Worm (Caenorhabditis elegans) whole organism, L3 larva: ENCODE measurements around the gene fbxa-102.

Source experiments
- R02D3.7 ChIP-seq: fragments of 150-350 bp; optimal IDR thresholded peaks from 2 replicates; lab custom pipeline; 2014; ENCODE audit warnings: missing biosample characterization, missing genetic modification characterization
- ZK546.5 ChIP-seq: sonication (generic microtip); optimal IDR thresholded peaks from 2 replicates; lab custom pipeline; 2017; ENCODE audit warnings: missing biosample characterization, missing genetic modification characterization
- ama-1 ChIP-seq: fragments of 150-350 bp; optimal IDR thresholded peaks from 2 replicates; lab custom pipeline; 2018
- ceh-16 ChIP-seq: sonication (generic microtip); optimal IDR thresholded peaks from 2 replicates; lab custom pipeline; 2017; ENCODE audit warnings: missing biosample characterization, missing genetic modification characterization
- ceh-9 ChIP-seq: sonication (generic microtip); optimal IDR thresholded peaks from 2 replicates; lab custom pipeline; 2018; ENCODE audit warnings: missing biosample characterization, missing genetic modification characterization
- egl-5 ChIP-seq: fragments of 150-350 bp; optimal IDR thresholded peaks from 2 replicates; lab custom pipeline; 2017; ENCODE audit warnings: missing biosample characterization, missing genetic modification reagents, missing genetic modification characterization, inconsistent platforms
- elt-1 ChIP-seq: fragments of 150-350 bp; optimal IDR thresholded peaks from 2 replicates; lab custom pipeline; 2014; ENCODE audit warnings: missing biosample characterization, missing genetic modification characterization
- elt-2 ChIP-seq: sonication (generic microtip); optimal IDR thresholded peaks from 2 replicates; lab custom pipeline; 2016; ENCODE audit warnings: missing genetic modification reagents, mild to moderate bottlenecking, missing genetic modification characterization, missing compliant biosample characterization
- elt-3 ChIP-seq, 3 experiments: fragments of 150-350 bp in 1 of 3; sonication (generic microtip) in 2 of 3; optimal IDR thresholded peaks; 2 replicates in 2 of 3; 4 replicates in 1 of 3; lab custom pipeline; 2014 to 2017; ENCODE audit warnings: missing biosample characterization in 3 of 3, missing genetic modification characterization in 3 of 3
- eor-1 ChIP-seq, 2 experiments: fragments of 150-350 bp; optimal IDR thresholded peaks; 2 replicates each; lab custom pipeline; 2014 to 2018; ENCODE audit warnings: missing biosample characterization in 2 of 2, missing genetic modification characterization in 2 of 2
- fkh-10 ChIP-seq: sonication (generic microtip); optimal IDR thresholded peaks from 2 replicates; lab custom pipeline; 2017; ENCODE audit warnings: missing biosample characterization, missing genetic modification reagents, missing genetic modification characterization
- fkh-2 ChIP-seq: fragments of 150-350 bp; optimal IDR thresholded peaks from 2 replicates; lab custom pipeline; 2014; ENCODE audit warnings: missing biosample characterization, missing genetic modification reagents, missing genetic modification characterization
- fos-1 ChIP-seq: fragments of 150-350 bp; optimal IDR thresholded peaks from 2 replicates; lab custom pipeline; 2014; ENCODE audit warnings: missing biosample characterization, missing genetic modification characterization
- hmg-11 ChIP-seq: sonication (generic microtip); optimal IDR thresholded peaks from 2 replicates; lab custom pipeline; 2016; ENCODE audit warnings: missing genetic modification characterization, missing compliant biosample characterization
- jun-1 ChIP-seq: fragments of 150-350 bp; optimal IDR thresholded peaks from 2 replicates; lab custom pipeline; 2014; ENCODE audit warnings: missing biosample characterization, missing genetic modification reagents, missing genetic modification characterization
- lin-15B ChIP-seq: fragments of 150-350 bp; optimal IDR thresholded peaks from 2 replicates; lab custom pipeline; 2014; ENCODE audit warnings: missing biosample characterization, missing genetic modification characterization
- lsy-12 ChIP-seq: sonication (generic microtip); optimal IDR thresholded peaks from 2 replicates; lab custom pipeline; 2016; ENCODE audit warnings: mild to moderate bottlenecking, missing genetic modification characterization, missing compliant biosample characterization
- mml-1 ChIP-seq: fragments of 150-350 bp; sonication (generic microtip); optimal IDR thresholded peaks from 3 replicates; lab custom pipeline; 2014; ENCODE audit warnings: missing biosample characterization, missing genetic modification characterization
- nhr-11 ChIP-seq: fragments of 150-350 bp; optimal IDR thresholded peaks from 2 replicates; lab custom pipeline; 2014; ENCODE audit warnings: missing biosample characterization, missing genetic modification characterization
- nhr-12 ChIP-seq: fragments of 150-350 bp; optimal IDR thresholded peaks from 2 replicates; lab custom pipeline; 2014; ENCODE audit warnings: missing biosample characterization, missing genetic modification characterization
- nhr-23 ChIP-seq: fragments of 150-350 bp; optimal IDR thresholded peaks from 2 replicates; lab custom pipeline; 2014; ENCODE audit warnings: missing biosample characterization, missing genetic modification reagents, missing genetic modification characterization
- nhr-237 ChIP-seq: fragments of 150-350 bp; optimal IDR thresholded peaks from 2 replicates; lab custom pipeline; 2014; ENCODE audit warnings: missing biosample characterization, missing genetic modification characterization
- nhr-25 ChIP-seq: sonication (generic microtip); optimal IDR thresholded peaks from 2 replicates; lab custom pipeline; 2017; ENCODE audit warnings: missing biosample characterization, missing genetic modification characterization
- nhr-28 ChIP-seq: fragments of 150-350 bp; optimal IDR thresholded peaks from 2 replicates; lab custom pipeline; 2014; ENCODE audit warnings: missing biosample characterization, missing genetic modification characterization
- nhr-43 ChIP-seq: sonication (generic microtip); optimal IDR thresholded peaks from 2 replicates; lab custom pipeline; 2016; ENCODE audit warnings: mild to moderate bottlenecking, missing genetic modification characterization, missing compliant biosample characterization; ENCODE audit not compliant: poor library complexity, severe bottlenecking
- nhr-67 ChIP-seq: fragments of 150-350 bp; optimal IDR thresholded peaks from 2 replicates; lab custom pipeline; 2014; ENCODE audit warnings: missing biosample characterization, missing genetic modification characterization
- nhr-76 ChIP-seq: fragments of 150-350 bp; sonication (generic microtip); optimal IDR thresholded peaks from 5 replicates; lab custom pipeline; 2014; ENCODE audit warnings: missing biosample characterization, missing genetic modification characterization
- nhr-77 ChIP-seq: fragments of 150-350 bp; optimal IDR thresholded peaks from 2 replicates; lab custom pipeline; 2014; ENCODE audit warnings: missing biosample characterization, missing genetic modification characterization
- pha-4 ChIP-seq: fragments of 150-350 bp; optimal IDR thresholded peaks from 2 replicates; lab custom pipeline; 2014; ENCODE audit warnings: missing biosample characterization, missing genetic modification reagents, missing genetic modification characterization
- pqm-1 ChIP-seq: fragments of 150-350 bp; optimal IDR thresholded peaks from 2 replicates; lab custom pipeline; 2017; ENCODE audit warnings: missing biosample characterization, missing genetic modification characterization, inconsistent platforms
- sea-2 ChIP-seq: fragments of 150-350 bp; sonication (generic microtip); optimal IDR thresholded peaks from 4 replicates; lab custom pipeline; 2014; ENCODE audit warnings: missing biosample characterization, missing genetic modification reagents, missing genetic modification characterization
- skn-1 ChIP-seq: fragments of 150-350 bp; optimal IDR thresholded peaks from 2 replicates; lab custom pipeline; 2014; ENCODE audit warnings: missing biosample characterization, missing genetic modification characterization
- tbx-2 ChIP-seq: sonication (generic microtip); optimal IDR thresholded peaks from 2 replicates; lab custom pipeline; 2016; ENCODE audit warnings: mild to moderate bottlenecking, missing genetic modification characterization, missing compliant biosample characterization
- unc-39 ChIP-seq: sonication (generic microtip); optimal IDR thresholded peaks from 4 replicates; lab custom pipeline; 2017; ENCODE audit warnings: missing biosample characterization, missing genetic modification characterization
- unc-62 ChIP-seq: fragments of 150-350 bp; sonication (generic microtip); optimal IDR thresholded peaks from 4 replicates; lab custom pipeline; 2014; ENCODE audit warnings: missing biosample characterization, missing genetic modification reagents, missing genetic modification characterization
- zag-1 ChIP-seq: fragments of 150-350 bp; optimal IDR thresholded peaks from 2 replicates; lab custom pipeline; 2014; ENCODE audit warnings: missing biosample characterization, missing genetic modification characterization
- ztf-11 ChIP-seq: fragments of 150-350 bp; optimal IDR thresholded peaks from 2 replicates; lab custom pipeline; 2014; ENCODE audit warnings: missing biosample characterization, missing genetic modification characterization

Gene fbxa-102

DNA sequence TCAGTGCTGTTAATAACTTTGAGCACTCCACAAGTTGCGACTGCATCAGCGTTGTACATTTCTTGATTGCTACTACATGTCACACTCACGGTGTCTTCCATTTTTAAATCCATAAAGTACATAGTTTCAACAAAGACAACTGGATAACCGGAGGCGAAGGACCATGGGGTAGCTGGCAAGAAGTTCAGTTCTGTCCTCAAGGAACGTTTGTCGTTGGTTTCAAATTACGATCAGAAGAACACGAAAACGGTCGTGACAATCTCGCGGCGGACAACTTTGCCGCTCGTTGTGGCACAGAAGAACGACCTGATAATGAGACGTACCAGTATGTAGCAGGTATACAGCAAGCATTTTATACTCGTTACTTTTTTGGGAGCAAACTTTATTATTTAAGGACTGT is 39.1 kb upstream of the fbxa-102 start, which contains the start of gene C18D4.3:
Gene C18D4.3 (minus strand): TSS at position 101 of the 400 bp plus-strand sequence.
- TF ChIP-seq elt-3 (tag; optimal IDR thresholded peaks at IDR 0.05; lab: Kevin White, UChicago) (no peak), nhr-77 (tag; lab: Kevin White, UChicago) (no peak), fos-1 (no peak)
- TF ChIP-seq, all 47 proteins: peak for 0

DNA sequence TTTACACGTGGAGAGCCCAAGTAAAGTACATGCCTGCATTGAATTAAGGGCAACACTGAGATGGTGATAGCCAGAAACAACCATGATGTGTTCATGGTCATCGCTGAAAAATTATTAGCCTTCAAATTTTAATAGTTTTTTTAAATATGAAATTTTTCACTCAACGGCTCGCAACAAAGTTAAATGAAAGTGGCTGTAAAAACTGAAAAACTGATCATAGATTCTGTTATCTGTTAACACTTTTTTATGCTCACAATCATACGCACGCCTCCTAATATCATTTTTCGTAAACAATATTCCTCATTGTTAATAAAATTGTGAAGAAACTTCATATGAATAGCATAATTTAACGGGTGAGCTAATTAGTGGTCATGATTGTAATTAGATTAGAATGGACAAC is 37.8 kb upstream of the fbxa-102 start, which contains the start of gene C18D4.4:
Gene C18D4.4 (minus strand): TSS at position 101 of the 400 bp plus-strand sequence.
- TF ChIP-seq nhr-237 (no peak), zag-1 (tag; lab: Kevin White, UChicago) (no peak), elt-3 (tag; optimal IDR thresholded peaks at IDR 0.05; lab: Kevin White, UChicago) (no peak), eor-1 (tag; optimal IDR thresholded peaks at IDR 0.05; lab: Kevin White, UChicago) (no peak), fkh-10 (GFP tag; lab: Kevin White, UChicago) (no peak), fos-1 (no peak), unc-62 (GFP tag; lab: Kevin White, UChicago) (no peak), nhr-67 (tag; lab: Kevin White, UChicago) (no peak), jun-1 (tag; lab: Kevin White, UChicago) (no peak), nhr-12 (tag; lab: Kevin White, UChicago) (no peak), ZK546.5 (tag; lab: Kevin White, UChicago) (no peak), ceh-16 (tag; lab: Kevin White, UChicago) (no peak), nhr-11 (tag; lab: Kevin White, UChicago) (no peak), ceh-9 (no peak), pha-4 (no peak), skn-1 (tag; lab: Kevin White, UChicago) (no peak), tbx-2 (tag; lab: Kevin White, UChicago) (no peak), hmg-11 (tag; lab: Kevin White, UChicago) (no peak), nhr-76 (tag; lab: Kevin White, UChicago) (no peak)

DNA sequence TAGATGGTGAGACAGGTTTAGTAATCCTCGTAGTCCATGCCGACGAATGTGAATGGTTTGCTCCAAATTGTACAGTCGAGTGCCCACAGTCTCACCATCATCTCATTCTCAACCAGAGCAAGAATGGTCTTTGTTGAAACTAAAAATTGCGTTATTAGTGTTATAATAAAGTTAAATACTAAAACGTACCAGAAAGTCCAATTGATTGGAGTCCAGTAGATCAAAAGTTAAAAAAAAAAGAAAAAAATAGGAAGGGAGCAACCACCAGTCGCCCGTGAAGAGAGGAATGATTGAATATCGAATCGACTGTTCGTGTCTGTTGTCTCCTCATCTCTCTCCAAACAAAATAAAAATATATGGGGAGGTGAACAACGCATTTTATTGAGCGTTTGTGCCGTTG is 36.9 kb upstream of the fbxa-102 start, which contains the start of gene C18D4.12:
Gene C18D4.12 (minus strand): TSS at position 101 of the 400 bp plus-strand sequence.
- no peak for TF ChIP-seq fkh-10 (GFP tag; lab: Kevin White, UChicago)
- no peak for TF ChIP-seq nhr-28
- no peak for TF ChIP-seq unc-39 (tag; lab: Kevin White, UChicago)
- TF ChIP-seq elt-2, result no peak
- no peak for TF ChIP-seq R02D3.7 (tag; lab: Kevin White, UChicago)
- TF ChIP-seq zag-1 (tag; lab: Kevin White, UChicago), result no peak

DNA sequence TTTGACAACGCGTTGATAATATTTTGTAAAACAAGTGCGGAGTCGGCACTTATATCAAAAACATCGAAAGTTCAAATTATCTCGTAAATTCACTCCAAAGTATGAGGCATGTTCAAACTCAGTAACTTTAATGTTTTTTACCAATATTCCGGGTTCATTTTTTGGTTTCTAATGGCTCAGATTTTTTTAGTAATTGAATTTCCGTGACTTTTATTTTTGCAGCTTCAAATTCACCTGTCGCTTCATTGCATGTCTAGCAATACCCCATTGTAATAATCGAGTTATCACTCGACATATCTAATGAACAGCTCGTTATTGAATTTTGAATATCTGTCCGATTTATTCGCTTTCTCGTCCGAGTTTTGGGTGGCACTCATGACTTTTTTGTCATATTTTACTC is 34.1 kb upstream of the fbxa-102 start, which contains the start of gene srz-90:
Gene srz-90 (plus strand): TSS at position 301 of the 400 bp plus-strand sequence.
- TF ChIP-seq nhr-11 (tag; lab: Kevin White, UChicago), result no peak
- no peak for TF ChIP-seq nhr-43 (tag; lab: Kevin White, UChicago)
- no peak for TF ChIP-seq sea-2 (GFP tag; lab: Kevin White, UChicago)
- TF ChIP-seq nhr-67 (tag; lab: Kevin White, UChicago), result no peak
- no peak for TF ChIP-seq elt-1 (tag; lab: Kevin White, UChicago)
- TF ChIP-seq fos-1, result no peak
- TF ChIP-seq egl-5, result no peak
- no peak for TF ChIP-seq nhr-25
- no peak for TF ChIP-seq ztf-11
- no peak for TF ChIP-seq pqm-1 (tag; lab: Kevin White, UChicago)
- TF ChIP-seq ama-1 (lab: Kevin White, UChicago), result no peak
- TF ChIP-seq lin-15B, result no peak
- TF ChIP-seq fkh-2 (tag; lab: Kevin White, UChicago), result no peak
- TF ChIP-seq hmg-11 (tag; lab: Kevin White, UChicago), result no peak
- TF ChIP-seq lsy-12 (tag; lab: Kevin White, UChicago), result no peak
- TF ChIP-seq skn-1 (tag; lab: Kevin White, UChicago), result no peak
- TF ChIP-seq nhr-23, result no peak
- TF ChIP-seq ZK546.5 (tag; lab: Kevin White, UChicago), result no peak

DNA sequence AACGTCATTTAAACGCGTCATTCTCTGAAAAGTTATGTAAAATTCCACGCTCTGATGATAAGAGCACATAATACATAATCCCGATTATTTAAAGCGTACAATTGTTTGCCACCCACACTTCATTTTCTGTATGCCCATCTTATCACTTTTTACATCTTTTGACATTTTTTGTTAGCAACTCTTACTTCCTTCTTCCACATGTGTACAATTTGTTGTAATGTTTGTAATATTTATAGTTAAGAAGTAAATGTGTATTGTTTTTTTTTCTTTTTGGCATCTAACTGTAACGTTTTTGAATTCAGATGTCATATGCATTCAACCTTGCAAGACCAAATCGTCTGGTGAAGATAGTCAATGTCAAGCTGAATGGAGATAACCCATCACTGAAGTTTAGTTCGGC is 27.1 kb upstream of the fbxa-102 start, which contains the start of gene fbxa-136:
Gene fbxa-136 (plus strand): TSS at position 301 of the 400 bp plus-strand sequence.
- TF ChIP-seq unc-39 (tag; lab: Kevin White, UChicago) (no peak), elt-2 (peak; percentile 29), pqm-1 (tag; lab: Kevin White, UChicago) (peak; percentile 69), mml-1 (no peak)
